Worm (Caenorhabditis elegans): ENCODE results near the gene rpl-5.
A peak's percentile ranks its signal among the peaks of the same experiment; 100 is the strongest.

The rpl-5 gene

ce11 chrII:8561227-8561626 is 8.5 kb upstream of the rpl-5 start, which contains the start of gene iff-2 (continued):
- no peak for TF ChIP-seq nhr-111 (GFP tag; optimal IDR thresholded peaks at IDR 0.05)
- peak; percentile 100 for TF ChIP-seq nhr-28 (tag; optimal IDR thresholded peaks at IDR 0.05)
- peak; percentile 73 for TF ChIP-seq set-16 (GFP tag; IDR thresholded peaks at IDR 0.05)
- peak; percentile 100 for TF ChIP-seq aha-1 (tag)
- TF ChIP-seq dmd-9 (GFP tag; IDR thresholded peaks at IDR 0.05) = peak; percentile 95
- peak; percentile 95 for TF ChIP-seq nhr-48 (tag; optimal IDR thresholded peaks at IDR 0.05)
- TF ChIP-seq nhr-11 (tag; optimal IDR thresholded peaks at IDR 0.05) = peak; percentile 100
- peak; percentile 100 for TF ChIP-seq dve-1 (tag; optimal IDR thresholded peaks at IDR 0.05; ENCODE audit: insufficient read depth)
- 0 out of 2 replicates have a peak, but pooled peaks have one; percentile 56 for TF ChIP-seq ceh-44 (GFP tag; IDR thresholded peaks at IDR 0.05)
- TF ChIP-seq lin-1 (GFP tag; IDR thresholded peaks at IDR 0.05) = peak; percentile 96
- peak; percentile 88 for TF ChIP-seq lin-29 (GFP tag; IDR thresholded peaks at IDR 0.05)
- TF ChIP-seq madf-5 (GFP tag; IDR thresholded peaks at IDR 0.05) = peak in 1 of 2 experiments; percentile 89; a peak in 1 of 4 replicates
- peak; percentile 97 for TF ChIP-seq mes-2 (tag; optimal IDR thresholded peaks at IDR 0.05; ENCODE audit: poor library complexity, severe bottlenecking)
- TF ChIP-seq php-3 (GFP tag; IDR thresholded peaks at IDR 0.05) = peak; percentile 95
- TF ChIP-seq pha-4 (GFP tag; IDR thresholded peaks at IDR 0.05) = peak; percentile 96
- no peak for TF ChIP-seq pha-4 (tag; optimal IDR thresholded peaks at IDR 0.05)
- TF ChIP-seq gei-8 (GFP tag; optimal IDR thresholded peaks at IDR 0.05) = peak; percentile 58
- peak; percentile 68 for TF ChIP-seq ama-1 (optimal IDR thresholded peaks at IDR 0.05)
- peak; percentile 81 for TF ChIP-seq nhr-76 (tag; optimal IDR thresholded peaks at IDR 0.05)
- peak; percentile 50 for TF ChIP-seq R02D3.7 (tag; optimal IDR thresholded peaks at IDR 0.05)
- peak; percentile 98 for TF ChIP-seq ceh-20 (GFP tag; IDR thresholded peaks at IDR 0.05)
- no peak for TF ChIP-seq daf-12 (tag; optimal IDR thresholded peaks at IDR 0.05)
- peak; percentile 75 for TF ChIP-seq F10B5.3 (tag; optimal IDR thresholded peaks at IDR 0.05)
- peak; percentile 98 for TF ChIP-seq nhr-42 (GFP tag; IDR thresholded peaks at IDR 0.05)
- TF ChIP-seq ztf-11 (tag; optimal IDR thresholded peaks at IDR 0.05) = peak; percentile 2
- TF ChIP-seq lir-3 (tag; optimal IDR thresholded peaks at IDR 0.05) = peak; percentile 76
- peak; percentile 99 for TF ChIP-seq nhr-77 (tag; optimal IDR thresholded peaks at IDR 0.05)
- TF ChIP-seq nhr-6 (tag; optimal IDR thresholded peaks at IDR 0.05) = peak; percentile 99
- TF ChIP-seq hlh-11 (tag; optimal IDR thresholded peaks at IDR 0.05) = peak; percentile 99
- peak; percentile 19 for TF ChIP-seq aly-2 (tag; optimal IDR thresholded peaks at IDR 0.05)
- peak; percentile 97 for TF ChIP-seq duxl-1 (tag; optimal IDR thresholded peaks at IDR 0.05; ENCODE audit: poor library complexity)
- TF ChIP-seq mxl-2 (GFP tag; conservative IDR thresholded peaks at IDR 0.05) = peak; percentile 92
- peak; percentile 95 for TF ChIP-seq madf-9 (GFP tag; conservative IDR thresholded peaks at IDR 0.05)
- TF ChIP-seq dpl-1 (GFP tag; optimal IDR thresholded peaks at IDR 0.05) = peak; percentile 97
- no peak for TF ChIP-seq daf-8 (GFP tag; IDR thresholded peaks at IDR 0.05)
- TF ChIP-seq nhr-10 (tag; optimal IDR thresholded peaks at IDR 0.05) = peak; percentile 97
- peak; percentile 93 to 99 for TF ChIP-seq mdl-1 (tag; optimal IDR thresholded peaks at IDR 0.05)
- no peak for TF ChIP-seq lin-39 (tag; optimal IDR thresholded peaks at IDR 0.05)
- TF ChIP-seq Y75B8A.6 (GFP tag; IDR thresholded peaks at IDR 0.05) = peak; percentile 96
- TF ChIP-seq T26A8.4 (GFP tag; IDR thresholded peaks at IDR 0.05) = peak; percentile 97
- TF ChIP-seq lsy-2 (tag; optimal IDR thresholded peaks at IDR 0.05) = peak; percentile 97 to 98
- peak; percentile 93 for TF ChIP-seq vab-7 (GFP tag; IDR thresholded peaks at IDR 0.05)
- TF ChIP-seq ceh-28 (tag; optimal IDR thresholded peaks at IDR 0.05) = peak; percentile 41
- peak; percentile 51 for TF ChIP-seq unc-130 (GFP tag; optimal IDR thresholded peaks at IDR 0.05)
- TF ChIP-seq egl-43 (GFP tag; IDR thresholded peaks at IDR 0.05) = no peak; the same call in 1 of the 2 replicates
- TF ChIP-seq zag-1 (tag; optimal IDR thresholded peaks at IDR 0.05) = peak; percentile 81
- TF ChIP-seq zfp-3 (GFP tag; conservative IDR thresholded peaks at IDR 0.05) = peak; percentile 97
- TF ChIP-seq zip-11 (GFP tag; IDR thresholded peaks at IDR 0.05) = no peak
- peak; percentile 83 for TF ChIP-seq nhr-237 (tag; optimal IDR thresholded peaks at IDR 0.05)
- TF ChIP-seq mdt-29 (GFP tag; IDR thresholded peaks at IDR 0.05) = no peak; the same call in none of the 2 replicates
- 0 out of 2 replicates have a peak, but pooled peaks have one; percentile 78 for TF ChIP-seq tag-97 (GFP tag; IDR thresholded peaks at IDR 0.05)
- no peak; the same call in 1 of the 2 replicates for TF ChIP-seq Y48G9A.11 (GFP tag; IDR thresholded peaks at IDR 0.05)
